Worm (Caenorhabditis elegans): Measurements from ENCODE around the gene hlh-28.

The hlh-28 gene

DNA sequence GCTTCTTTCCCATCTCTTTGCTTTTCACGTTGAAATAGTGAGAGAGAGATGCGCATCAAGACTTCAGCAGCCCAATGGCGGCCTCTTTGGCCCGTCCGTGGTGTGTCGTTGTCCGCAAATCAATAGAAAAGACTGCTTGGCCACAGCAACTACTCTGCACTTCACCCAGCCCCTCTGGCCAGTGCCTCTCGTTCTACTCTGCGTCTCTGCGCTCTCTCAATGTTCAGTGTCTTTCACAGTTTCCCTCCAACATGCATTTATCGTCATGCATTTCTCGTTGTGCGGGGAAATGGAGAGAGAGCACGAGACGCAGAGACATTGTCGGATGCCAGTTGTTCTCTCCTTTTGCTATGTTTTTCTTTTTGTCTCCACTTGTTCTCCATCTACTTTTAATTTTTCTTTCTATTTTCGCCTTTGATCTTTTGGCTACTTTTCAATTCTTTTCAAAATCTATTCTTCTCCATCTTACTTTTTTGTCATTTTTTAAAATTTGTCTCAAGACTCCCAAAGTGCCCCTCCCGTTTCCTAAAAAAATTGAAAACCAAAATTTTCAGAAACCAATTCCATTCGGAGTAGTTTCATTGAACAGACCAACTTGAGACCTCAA, 37.2 kb upstream of the hlh-28 start, which contains the start of gene nhr-1 (continued):
- TF ChIP-seq dmd-6 (GFP tag; IDR thresholded peaks at IDR 0.05) (peak; percentile 92), ama-1 (optimal IDR thresholded peaks at IDR 0.05) (no peak), nhr-28 (tag; optimal IDR thresholded peaks at IDR 0.05) (peak; percentile 95), gei-8 (GFP tag; optimal IDR thresholded peaks at IDR 0.05) (peak; percentile 81), aly-2 (tag; optimal IDR thresholded peaks at IDR 0.05) (no peak), duxl-1 (tag; optimal IDR thresholded peaks at IDR 0.05; ENCODE audit: poor library complexity) (no peak), dve-1 (tag; optimal IDR thresholded peaks at IDR 0.05; ENCODE audit: insufficient read depth) (peak; percentile 82), arid-1 (GFP tag; conservative IDR thresholded peaks at IDR 0.05) (peak; percentile 51; the same call in 1 of the 2 replicates), skn-1 (tag; optimal IDR thresholded peaks at IDR 0.05) (no peak), F37D6.2 (tag; optimal IDR thresholded peaks at IDR 0.05) (peak; percentile 72), zag-1 (tag; optimal IDR thresholded peaks at IDR 0.05) (peak; percentile 72), aha-1 (tag) (peak; percentile 81), zip-11 (GFP tag; IDR thresholded peaks at IDR 0.05) (no peak), snpc-1.2 (GFP tag; IDR thresholded peaks at IDR 0.05) (no peak), tag-97 (GFP tag; IDR thresholded peaks at IDR 0.05) (no peak), hif-1 (tag; optimal IDR thresholded peaks at IDR 0.05) (peak; percentile 33 to 83), nhr-25 (tag; optimal IDR thresholded peaks at IDR 0.05; ENCODE audit: borderline replicate concordance, insufficient read depth) (peak; percentile 16), nhr-111 (GFP tag; optimal IDR thresholded peaks at IDR 0.05) (no peak), jun-1 (tag; optimal IDR thresholded peaks at IDR 0.05) (no peak), hlh-11 (tag; optimal IDR thresholded peaks at IDR 0.05) (peak; percentile 96), nhr-237 (tag; optimal IDR thresholded peaks at IDR 0.05) (peak; percentile 46), sdz-12 (GFP tag; optimal IDR thresholded peaks at IDR 0.05) (no peak), T26A8.4 (GFP tag; IDR thresholded peaks at IDR 0.05) (peak; percentile 72; the same call in 1 of the 2 replicates), Y105C5A.15 (GFP tag; IDR thresholded peaks at IDR 0.05) (no peak), nhr-48 (tag; optimal IDR thresholded peaks at IDR 0.05) (peak; percentile 82), ceh-44 (GFP tag; IDR thresholded peaks at IDR 0.05) (no peak), lin-15B (tag; optimal IDR thresholded peaks at IDR 0.05) (no peak), hmg-1.1 (GFP tag; IDR thresholded peaks at IDR 0.05) (peak; percentile 88), snpc-4 (tag; optimal IDR thresholded peaks at IDR 0.05) (no peak)

DNA sequence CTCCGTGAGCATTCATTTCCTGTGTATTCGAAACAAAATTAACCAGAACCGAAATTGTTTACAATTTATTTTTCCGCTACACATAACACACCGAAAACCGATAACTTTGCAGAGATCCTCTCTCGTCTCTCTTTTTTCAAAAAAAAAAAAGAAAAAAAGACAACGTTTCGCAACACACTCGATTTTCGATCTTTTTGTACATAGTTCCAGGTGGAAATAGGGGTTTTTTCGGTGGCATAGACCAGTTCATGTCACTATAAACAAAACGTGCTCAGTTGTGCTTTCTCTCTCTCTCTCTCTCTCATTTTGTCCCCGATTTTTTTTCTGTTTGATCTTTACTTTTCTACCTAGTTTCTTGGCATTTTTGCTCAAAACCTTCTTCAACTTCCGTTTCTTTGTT, 36.4 kb upstream of the hlh-28 start:
- TF ChIP-seq ctbp-1 (GFP tag; IDR thresholded peaks at IDR 0.05): 0 out of 2 replicates have a peak, but pooled peaks have one; percentile 15
- 0 out of 2 replicates have a peak, but pooled peaks have one; percentile 31 for TF ChIP-seq nhr-42 (GFP tag; IDR thresholded peaks at IDR 0.05)
- TF ChIP-seq F26F4.8 (GFP tag; conservative IDR thresholded peaks at IDR 0.05): no peak
- peak; percentile 22 for TF ChIP-seq nhr-28 (tag; optimal IDR thresholded peaks at IDR 0.05)
- TF ChIP-seq egl-27 (tag; optimal IDR thresholded peaks at IDR 0.05): no peak
- no peak for TF ChIP-seq mes-2 (tag; optimal IDR thresholded peaks at IDR 0.05; ENCODE audit: poor library complexity, severe bottlenecking)
- TF ChIP-seq daf-16 (GFP tag; optimal IDR thresholded peaks at IDR 0.05): no peak
- no peak for TF ChIP-seq daf-16 (tag; optimal IDR thresholded peaks at IDR 0.05)
- TF ChIP-seq daf-19 (GFP tag; conservative IDR thresholded peaks at IDR 0.05): no peak
- no peak for TF ChIP-seq mxl-3 (GFP tag; optimal IDR thresholded peaks at IDR 0.05)
- TF ChIP-seq egl-43 (GFP tag; IDR thresholded peaks at IDR 0.05): no peak
